Worm (Caenorhabditis elegans) whole organism, L2 larva: ENCODE results near the gene F38B7.11.
A peak's percentile ranks its signal among the peaks of the same experiment; 100 is the strongest.

Experiments used
- fos-1 ChIP-seq: fragments of 150-350 bp; optimal IDR thresholded peaks from 2 replicates; lab custom pipeline; 2014; ENCODE audit warnings: missing biosample characterization, missing genetic modification characterization
- lin-11 ChIP-seq: fragments of 150-350 bp; sonication (generic microtip); optimal IDR thresholded peaks from 2 replicates; lab custom pipeline; 2014; ENCODE audit warnings: missing biosample characterization, missing genetic modification characterization, inconsistent platforms, mixed read lengths
- lin-13 ChIP-seq: fragments of 150-350 bp; optimal IDR thresholded peaks from 2 replicates; lab custom pipeline; 2014; ENCODE audit warnings: missing biosample characterization, missing genetic modification reagents, missing genetic modification characterization
- lin-39 ChIP-seq: fragments of 150-350 bp; optimal IDR thresholded peaks from 2 replicates; lab custom pipeline; 2014; ENCODE audit warnings: missing biosample characterization, missing genetic modification reagents, missing genetic modification characterization
- lsy-2 ChIP-seq, 2 experiments: fragments of 150-350 bp in 1 of 2; sonication (generic microtip) in 1 of 2; optimal IDR thresholded peaks; 2 replicates each; lab custom pipeline; 2014 to 2017; ENCODE audit warnings: missing biosample characterization in 2 of 2, missing genetic modification characterization in 2 of 2
- nhr-77 ChIP-seq: fragments of 150-350 bp; optimal IDR thresholded peaks from 2 replicates; lab custom pipeline; 2014; ENCODE audit warnings: missing biosample characterization, missing genetic modification characterization
- unc-55 ChIP-seq: fragments of 150-350 bp; sonication (generic microtip); optimal IDR thresholded peaks from 3 replicates; lab custom pipeline; 2014; ENCODE audit warnings: missing biosample characterization, missing genetic modification reagents, missing genetic modification characterization
- ztf-11 ChIP-seq: sonication (generic microtip); optimal IDR thresholded peaks from 2 replicates; lab custom pipeline; 2017; ENCODE audit warnings: missing biosample characterization, missing genetic modification characterization
- ztf-4 ChIP-seq: fragments of 150-350 bp; optimal IDR thresholded peaks from 2 replicates; lab custom pipeline; 2014; ENCODE audit warnings: missing biosample characterization, missing genetic modification characterization

ce11 chrV:11585122-11585521 is 38.2 kb downstream of the F38B7.11 start:
- no peak for TF ChIP-seq lin-39 (tag; lab: Kevin White, UChicago)
- TF ChIP-seq ztf-4 (tag; lab: Kevin White, UChicago) = no peak
- TF ChIP-seq nhr-77 = no peak
- TF ChIP-seq lin-11 = no peak
- no peak for TF ChIP-seq ztf-11
- TF ChIP-seq lsy-2 (tag; optimal IDR thresholded peaks at IDR 0.05; lab: Kevin White, UChicago) = no peak
- no peak for TF ChIP-seq unc-55 (GFP tag; lab: Kevin White, UChicago)
- TF ChIP-seq fos-1 (tag; lab: Kevin White, UChicago) = peak; percentile 32
- TF ChIP-seq lin-13 = no peak
